Worm (Caenorhabditis elegans): ENCODE results near the gene ndc-80.

- no peak for TF ChIP-seq nhr-23 (tag; optimal IDR thresholded peaks at IDR 0.05)
- TF ChIP-seq ztf-1 (GFP tag; conservative IDR thresholded peaks at IDR 0.05), result no peak
- no peak for TF ChIP-seq ama-1 (optimal IDR thresholded peaks at IDR 0.05)
- TF ChIP-seq fos-1 (tag; optimal IDR thresholded peaks at IDR 0.05), result peak; percentile 76
- TF ChIP-seq lsy-2 (tag; optimal IDR thresholded peaks at IDR 0.05), result no peak
- no peak for TF ChIP-seq elt-1 (tag; optimal IDR thresholded peaks at IDR 0.05)
- no peak for TF ChIP-seq ztf-4 (tag; optimal IDR thresholded peaks at IDR 0.05)
- no peak for TF ChIP-seq ZK546.5 (tag; optimal IDR thresholded peaks at IDR 0.05)
- TF ChIP-seq nhr-11 (tag; optimal IDR thresholded peaks at IDR 0.05), result no peak
- no peak for TF ChIP-seq unc-62 (GFP tag; optimal IDR thresholded peaks at IDR 0.05)
- no peak for TF ChIP-seq snpc-4 (tag; optimal IDR thresholded peaks at IDR 0.05)
- TF ChIP-seq sem-4 (tag; optimal IDR thresholded peaks at IDR 0.05), result no peak
- no peak for TF ChIP-seq lin-13 (GFP tag; optimal IDR thresholded peaks at IDR 0.05)
Measured at ce11 chrIV:10059175-10059574, 26.8 kb upstream of the ndc-80 start.

Measured in whole organism, L2 larva.